Worm (Caenorhabditis elegans) whole organism, L4 larva: ENCODE data around the gene F10E9.3.

ENCODE experiments used
- F37D6.2 ChIP-seq: sonication (generic microtip); optimal IDR thresholded peaks from 2 replicates; lab custom pipeline; 2016; ENCODE audit warnings: mild to moderate bottlenecking, missing genetic modification characterization, missing compliant biosample characterization
- Y48G9A.11 ChIP-seq: fragments of 200-800 bp; sonication (Bioruptor generic); IDR thresholded peaks from 2 replicates; pipeline ENCODE4 v1.3.6; 2022; ENCODE audit warnings: missing genetic modification reagents, missing genetic modification characterization, missing compliant biosample characterization
- ZK546.5 ChIP-seq, 2 experiments: sonication (generic microtip); optimal IDR thresholded peaks; 2 replicates each; lab custom pipeline; 2017; ENCODE audit warnings: missing biosample characterization in 2 of 2, missing genetic modification characterization in 2 of 2
- aha-1 ChIP-seq: fragments of 150-350 bp; peaks from one replicate; lab custom pipeline; 2014; ENCODE audit warnings: missing biosample characterization, missing genetic modification characterization
- ama-1 ChIP-seq: fragments of 150-350 bp; optimal IDR thresholded peaks from 2 replicates; lab custom pipeline; 2014; ENCODE audit warnings: inconsistent platforms, mixed read lengths
- ceh-20 ChIP-seq: fragments of 200-800 bp; sonication (Bioruptor generic); IDR thresholded peaks from 2 replicates; pipeline ENCODE4 v1.3.6; 2022; ENCODE audit warnings: missing genetic modification reagents, missing genetic modification characterization, missing compliant biosample characterization
- ceh-28 ChIP-seq: fragments of 150-350 bp; optimal IDR thresholded peaks from 2 replicates; lab custom pipeline; 2014; ENCODE audit warnings: missing biosample characterization, missing genetic modification reagents, missing genetic modification characterization
- ces-1 ChIP-seq: fragments of 150-350 bp; sonication (generic microtip); optimal IDR thresholded peaks from 4 replicates; lab custom pipeline; 2014; ENCODE audit warnings: missing biosample characterization, missing genetic modification reagents, missing genetic modification characterization
- daf-19 ChIP-seq: fragments of 200-800 bp; sonication (Bioruptor generic); conservative IDR thresholded peaks from 2 replicates; pipeline ENCODE4 v1.3.6; 2022; ENCODE audit warnings: missing genetic modification characterization, missing compliant biosample characterization
- dmd-8 ChIP-seq: fragments of 200-800 bp; sonication (Bioruptor generic); IDR thresholded peaks from 2 replicates; pipeline ENCODE4 v1.3.6; 2022; ENCODE audit warnings: missing genetic modification characterization, missing compliant biosample characterization
- dmd-9 ChIP-seq: fragments of 200-800 bp; sonication (Bioruptor generic); IDR thresholded peaks from 2 replicates; pipeline ENCODE4 v1.3.6; 2022; ENCODE audit warnings: missing genetic modification reagents, missing genetic modification characterization, missing compliant biosample characterization
- dve-1 ChIP-seq: sonication (generic microtip); optimal IDR thresholded peaks from 2 replicates; lab custom pipeline; 2017; ENCODE audit warnings: antibody characterized with exemption, mild to moderate bottlenecking, missing genetic modification characterization, missing compliant biosample characterization; ENCODE audit not compliant: insufficient read depth
- fkh-10 ChIP-seq: fragments of 150-350 bp; optimal IDR thresholded peaks from 2 replicates; lab custom pipeline; 2014; ENCODE audit warnings: missing biosample characterization, missing genetic modification reagents, missing genetic modification characterization
- fos-1 ChIP-seq: fragments of 150-350 bp; optimal IDR thresholded peaks from 2 replicates; lab custom pipeline; 2014; ENCODE audit warnings: missing biosample characterization, missing genetic modification characterization
- hif-1 ChIP-seq, 2 experiments: sonication (generic microtip); optimal IDR thresholded peaks; 2 replicates each; lab custom pipeline; 2016 to 2017; ENCODE audit warnings: missing compliant biosample characterization in 2 of 2, missing genetic modification characterization in 2 of 2, missing genetic modification reagents in 2 of 2, missing genotype in 2 of 2, mild to moderate bottlenecking in 1 of 2
- hlh-11 ChIP-seq: fragments of 200-800 bp; sonication (Bioruptor generic); optimal IDR thresholded peaks from 2 replicates; lab custom pipeline; 2018; ENCODE audit warnings: mild to moderate bottlenecking, missing genetic modification characterization, missing compliant biosample characterization
- hlh-30 ChIP-seq: sonication (generic microtip); optimal IDR thresholded peaks from 2 replicates; lab custom pipeline; 2017; ENCODE audit warnings: antibody characterized with exemption, mild to moderate bottlenecking, missing genetic modification characterization, missing compliant biosample characterization; ENCODE audit not compliant: insufficient read depth
- hmg-1.1 ChIP-seq: fragments of 200-800 bp; sonication (Bioruptor generic); IDR thresholded peaks from 2 replicates; pipeline ENCODE4 v1.3.6; 2022; ENCODE audit warnings: missing genetic modification reagents, missing genetic modification characterization, missing compliant biosample characterization
- lin-13 ChIP-seq: fragments of 150-350 bp; optimal IDR thresholded peaks from 2 replicates; lab custom pipeline; 2014; ENCODE audit warnings: missing biosample characterization, missing genetic modification reagents, missing genetic modification characterization
- lin-29 ChIP-seq: fragments of 200-800 bp; sonication (Bioruptor generic); IDR thresholded peaks from 2 replicates; pipeline ENCODE4 v1.3.6; 2022; ENCODE audit warnings: missing genetic modification reagents, missing genetic modification characterization, missing compliant biosample characterization
- lin-38 ChIP-seq: fragments of 200-800 bp; sonication (Bioruptor generic); IDR thresholded peaks from 2 replicates; pipeline ENCODE4 v1.3.6; 2022; ENCODE audit warnings: missing genetic modification reagents, missing genetic modification characterization, missing compliant biosample characterization
- lin-39 ChIP-seq: fragments of 150-350 bp; optimal IDR thresholded peaks from 2 replicates; lab custom pipeline; 2014; ENCODE audit warnings: missing biosample characterization, missing genetic modification reagents, missing genetic modification characterization
- lsy-2 ChIP-seq, 2 experiments: fragments of 150-350 bp in 1 of 2; sonication (generic microtip) in 1 of 2; optimal IDR thresholded peaks; 2 replicates each; lab custom pipeline; 2014 to 2017; ENCODE audit warnings: missing biosample characterization in 2 of 2, missing genetic modification characterization in 2 of 2
- madf-9 ChIP-seq: fragments of 200-800 bp; sonication (Bioruptor generic); conservative IDR thresholded peaks from 2 replicates; pipeline ENCODE4 v1.3.6; 2022; ENCODE audit warnings: missing genetic modification reagents, missing genetic modification characterization, missing compliant biosample characterization
- mdl-1 ChIP-seq, 2 experiments: fragments of 150-350 bp in 1 of 2; sonication (generic microtip) in 1 of 2; optimal IDR thresholded peaks; 2 replicates each; lab custom pipeline; 2014 to 2017; ENCODE audit warnings: missing biosample characterization in 2 of 2, missing genetic modification characterization in 2 of 2
- mep-1 ChIP-seq: fragments of 150-350 bp; sonication (generic microtip); optimal IDR thresholded peaks from 3 replicates; lab custom pipeline; 2014; ENCODE audit warnings: missing biosample characterization, missing genetic modification characterization
- mes-2 ChIP-seq: sonication (generic microtip); optimal IDR thresholded peaks from 2 replicates; lab custom pipeline; 2016; ENCODE audit warnings: missing genotype, mild to moderate bottlenecking, missing genetic modification characterization, missing compliant biosample characterization; ENCODE audit not compliant: poor library complexity, severe bottlenecking
- mxl-2 ChIP-seq: fragments of 200-800 bp; sonication (Bioruptor generic); conservative IDR thresholded peaks from 2 replicates; pipeline ENCODE4 v1.3.6; 2022; ENCODE audit warnings: missing genetic modification reagents, missing genetic modification characterization, missing compliant biosample characterization
- mxl-3 ChIP-seq: fragments of 200-800 bp; sonication (Bioruptor generic); optimal IDR thresholded peaks from 2 replicates; lab custom pipeline; 2018; ENCODE audit warnings: mild to moderate bottlenecking, missing genetic modification characterization, missing compliant biosample characterization
- nhr-102 ChIP-seq: sonication (generic microtip); optimal IDR thresholded peaks from 2 replicates; lab custom pipeline; 2016; ENCODE audit warnings: mild to moderate bottlenecking, missing genetic modification characterization, moderate library complexity, missing compliant biosample characterization
- nhr-11 ChIP-seq: fragments of 150-350 bp; optimal IDR thresholded peaks from 2 replicates; lab custom pipeline; 2014; ENCODE audit warnings: missing biosample characterization, missing genetic modification characterization
- nhr-237 ChIP-seq: sonication (generic microtip); optimal IDR thresholded peaks from 2 replicates; lab custom pipeline; 2017; ENCODE audit warnings: missing biosample characterization, missing genetic modification characterization
- nhr-28 ChIP-seq: fragments of 150-350 bp; optimal IDR thresholded peaks from 2 replicates; lab custom pipeline; 2014; ENCODE audit warnings: missing biosample characterization, missing genetic modification characterization
- nhr-6 ChIP-seq: fragments of 150-350 bp; optimal IDR thresholded peaks from 2 replicates; lab custom pipeline; 2014; ENCODE audit warnings: missing biosample characterization, missing genetic modification characterization
- nhr-76 ChIP-seq: fragments of 150-350 bp; optimal IDR thresholded peaks from 2 replicates; lab custom pipeline; 2014; ENCODE audit warnings: missing biosample characterization, missing genetic modification characterization
- saeg-2 ChIP-seq: fragments of 200-800 bp; sonication (Bioruptor generic); IDR thresholded peaks from 2 replicates; pipeline ENCODE4 v1.3.6; 2022; ENCODE audit warnings: missing genetic modification reagents, missing genetic modification characterization, missing compliant biosample characterization
- set-16 ChIP-seq: fragments of 200-800 bp; sonication (Bioruptor generic); IDR thresholded peaks from 2 replicates; pipeline ENCODE4 v1.3.6; 2022; ENCODE audit warnings: missing genetic modification reagents, missing genetic modification characterization, missing compliant biosample characterization
- spr-1 ChIP-seq: sonication (generic microtip); optimal IDR thresholded peaks from 2 replicates; lab custom pipeline; 2016; ENCODE audit warnings: mild to moderate bottlenecking, missing genetic modification characterization, missing compliant biosample characterization
- unc-130 ChIP-seq: sonication (generic microtip); optimal IDR thresholded peaks from 2 replicates; lab custom pipeline; 2016; ENCODE audit warnings: missing genetic modification reagents, missing genetic modification characterization, missing compliant biosample characterization
- unc-39 ChIP-seq: sonication (generic microtip); optimal IDR thresholded peaks from 2 replicates; lab custom pipeline; 2017; ENCODE audit warnings: missing biosample characterization, missing genetic modification characterization
- unc-62 ChIP-seq, 3 experiments: fragments of 150-350 bp in 1 of 3; sonication (generic microtip); optimal IDR thresholded peaks in 2 of 3; peaks in 1 of 3; 1 replicate in 1 of 3; 2 replicates in 2 of 3; lab custom pipeline; 2014 to 2017; ENCODE audit warnings: missing biosample characterization in 3 of 3, missing genetic modification characterization in 3 of 3, missing genetic modification reagents in 3 of 3, missing genotype in 1 of 3
- zag-1 ChIP-seq: fragments of 150-350 bp; optimal IDR thresholded peaks from 2 replicates; lab custom pipeline; 2014; ENCODE audit warnings: missing biosample characterization, missing genetic modification characterization
- zfp-2 ChIP-seq: sonication (generic microtip); optimal IDR thresholded peaks from 2 replicates; lab custom pipeline; 2016; ENCODE audit warnings: mild to moderate bottlenecking, missing genetic modification characterization, missing compliant biosample characterization
- zfp-3 ChIP-seq: fragments of 200-800 bp; sonication (Bioruptor generic); conservative IDR thresholded peaks from 2 replicates; pipeline ENCODE4 v1.3.6; 2022; ENCODE audit warnings: missing genetic modification reagents, missing genetic modification characterization, missing compliant biosample characterization
- zip-2 ChIP-seq: fragments of 150-350 bp; optimal IDR thresholded peaks from 2 replicates; lab custom pipeline; 2014; ENCODE audit warnings: missing biosample characterization, missing genetic modification characterization
- ztf-7 ChIP-seq: fragments of 150-350 bp; optimal IDR thresholded peaks from 2 replicates; lab custom pipeline; 2014; ENCODE audit warnings: missing biosample characterization, missing genetic modification characterization

F10E9.3 gene

ce11 chrIII:8286003-8286402, 24.8 kb upstream of the F10E9.3 start:
- no peak for TF ChIP-seq mxl-2 (GFP tag; lab: Robert Waterston, UW)
- peak; percentile 54 for TF ChIP-seq fkh-10 (GFP tag; lab: Kevin White, UChicago)

ce11 chrIII:8286824-8287223, 24.0 kb upstream of the F10E9.3 start:
- no peak for TF ChIP-seq ZK546.5 (tag; optimal IDR thresholded peaks at IDR 0.05; lab: Kevin White, UChicago)
- TF ChIP-seq nhr-76: no peak
- TF ChIP-seq spr-1 (tag; lab: Kevin White, UChicago): no peak
- no peak for TF ChIP-seq nhr-102 (tag; lab: Kevin White, UChicago)
- TF ChIP-seq zip-2: no peak
- TF ChIP-seq ceh-20 (GFP tag; lab: Robert Waterston, UW): no peak
- no peak for TF ChIP-seq ama-1 (lab: Kevin White, UChicago)
- no peak for TF ChIP-seq lin-39
- TF ChIP-seq daf-19 (GFP tag; lab: Robert Waterston, UW): no peak
- no peak for TF ChIP-seq nhr-28 (tag; lab: Kevin White, UChicago)
- TF ChIP-seq ces-1 (GFP tag; lab: Kevin White, UChicago): no peak
- no peak for TF ChIP-seq zfp-2 (tag; lab: Kevin White, UChicago)
- TF ChIP-seq ztf-7 (tag; lab: Kevin White, UChicago): no peak
- no peak for TF ChIP-seq lin-29 (GFP tag; lab: Robert Waterston, UW)
- TF ChIP-seq dve-1 (tag; lab: Kevin White, UChicago): no peak
- TF ChIP-seq set-16 (GFP tag; lab: Robert Waterston, UW): no peak
- no peak for TF ChIP-seq unc-39 (tag; lab: Kevin White, UChicago)
- no peak for TF ChIP-seq hif-1 (tag; optimal IDR thresholded peaks at IDR 0.05; lab: Kevin White, UChicago)
- no peak for TF ChIP-seq lin-13
- TF ChIP-seq fos-1 (tag; lab: Kevin White, UChicago): no peak

- TF ChIP-seq zfp-3 (GFP tag; lab: Robert Waterston, UW) (no peak), mxl-2 (GFP tag; lab: Robert Waterston, UW) (no peak), nhr-11 (tag; lab: Kevin White, UChicago) (peak; percentile 3), hlh-30 (tag; lab: Kevin White, UChicago) (peak; percentile 3), hlh-11 (tag; lab: Kevin White, UChicago) (peak; percentile 57), F37D6.2 (tag; lab: Kevin White, UChicago) (peak; percentile 10), ceh-20 (GFP tag; lab: Robert Waterston, UW) (peak; percentile 55; the same call in 1 of the 2 replicates), unc-62 (GFP tag; optimal IDR thresholded peaks at IDR 0.05 in 1 of 2; lab: Kevin White, UChicago) (peak in 1 of 2 experiments; percentile 86), unc-62 (tag; optimal IDR thresholded peaks at IDR 0.05; lab: Kevin White, UChicago) (no peak), zag-1 (tag; lab: Kevin White, UChicago) (no peak), mep-1 (tag; lab: Kevin White, UChicago) (peak; percentile 9), hmg-1.1 (GFP tag; lab: Robert Waterston, UW) (peak; percentile 26; the same call in 1 of the 2 replicates), mxl-3 (GFP tag; lab: Kevin White, UChicago) (no peak), mes-2 (tag; lab: Kevin White, UChicago) (peak; percentile 37), ceh-28 (no peak), aha-1 (tag; lab: Kevin White, UChicago) (peak; percentile 94), saeg-2 (GFP tag; lab: Robert Waterston, UW) (no peak)
Observed at ce11 chrIII:8287519-8287918, 23.3 kb upstream of the F10E9.3 start.

ce11 chrIII:8289181-8289580, 21.6 kb upstream of the F10E9.3 start:
- TF ChIP-seq Y48G9A.11 (GFP tag; lab: Robert Waterston, UW) (no peak), dmd-9 (GFP tag; lab: Robert Waterston, UW) (no peak), zip-2 (no peak), dmd-8 (GFP tag; lab: Robert Waterston, UW) (no peak), madf-9 (no peak), nhr-6 (tag; lab: Kevin White, UChicago) (no peak), unc-130 (GFP tag; lab: Kevin White, UChicago) (no peak), hlh-30 (tag; lab: Kevin White, UChicago) (no peak), zfp-3 (GFP tag; lab: Robert Waterston, UW) (no peak), mdl-1 (tag; optimal IDR thresholded peaks at IDR 0.05; lab: Kevin White, UChicago) (no peak), lsy-2 (tag; optimal IDR thresholded peaks at IDR 0.05; lab: Kevin White, UChicago) (no peak), lin-38 (no peak), nhr-237 (tag; lab: Kevin White, UChicago) (no peak)
